Fruit fly (Drosophila melanogaster) whole organism, embryonic: Measurements from ENCODE around the gene Bet3.

Experiments used
- Ada2b ChIP-seq: fragments of 200-800 bp; sonication (Bioruptor generic); IDR thresholded peaks from 2 replicates; pipeline ENCODE4 v1.3.6; 2022; ENCODE audit warnings: missing biosample characterization, missing genetic modification characterization
- Bdp1 ChIP-seq: fragments of 200-800 bp; sonication (Bioruptor generic); optimal IDR thresholded peaks from 3 replicates; lab custom pipeline; 2016; ENCODE audit warnings: missing biosample characterization, missing genetic modification characterization
- CG10431 ChIP-seq: fragments of 200-800 bp; sonication (Bioruptor generic); optimal IDR thresholded peaks from 3 replicates; lab custom pipeline; 2018; ENCODE audit warnings: missing biosample characterization, mild to moderate bottlenecking, missing genetic modification characterization
- CG12071 ChIP-seq: fragments of 200-800 bp; sonication (Bioruptor generic); optimal IDR thresholded peaks from 3 replicates; lab custom pipeline; 2018; ENCODE audit warnings: missing biosample characterization, mild to moderate bottlenecking, missing genetic modification characterization
- CG12155 ChIP-seq: fragments of 200-800 bp; sonication (Bioruptor generic); optimal IDR thresholded peaks from 3 replicates; lab custom pipeline; 2016; ENCODE audit warnings: missing biosample characterization, missing genetic modification characterization
- CG14667 ChIP-seq: fragments of 200-800 bp; sonication (Bioruptor generic); IDR thresholded peaks from 2 replicates; pipeline ENCODE4 v1.3.6; 2022; ENCODE audit warnings: missing biosample characterization, missing genetic modification characterization
- CG14965 ChIP-seq: fragments of 200-800 bp; sonication (Bioruptor generic); optimal IDR thresholded peaks from 2 replicates; lab custom pipeline; 2016; ENCODE audit warnings: missing biosample characterization, missing genetic modification characterization, borderline replicate concordance
- CG15011 ChIP-seq: fragments of 200-800 bp; sonication (Bioruptor generic); optimal IDR thresholded peaks from 3 replicates; lab custom pipeline; 2018; ENCODE audit warnings: missing biosample characterization, mild to moderate bottlenecking, missing genetic modification characterization
- CG1602 ChIP-seq: fragments of 200-800 bp; sonication (Bioruptor generic); optimal IDR thresholded peaks from 3 replicates; lab custom pipeline; 2016; ENCODE audit warnings: missing biosample characterization, missing genetic modification characterization
- CG17186 ChIP-seq: fragments of 200-800 bp; sonication (Bioruptor generic); optimal IDR thresholded peaks from 3 replicates; lab custom pipeline; 2017; ENCODE audit warnings: missing biosample characterization, missing genetic modification reagents, missing genetic modification characterization
- CG31365 ChIP-seq: fragments of 200-800 bp; sonication (Bioruptor generic); optimal IDR thresholded peaks from 2 replicates; lab custom pipeline; 2018; ENCODE audit warnings: missing biosample characterization, mild to moderate bottlenecking, missing genetic modification characterization
- CG33213 ChIP-seq: fragments of 200-800 bp; sonication (Bioruptor generic); optimal IDR thresholded peaks from 3 replicates; lab custom pipeline; 2016; ENCODE audit warnings: missing biosample characterization, missing genetic modification characterization
- CG3995 ChIP-seq: fragments of 200-800 bp; sonication (Bioruptor generic); optimal IDR thresholded peaks from 3 replicates; lab custom pipeline; 2016; ENCODE audit warnings: missing biosample characterization, missing genetic modification characterization
- CG4707 ChIP-seq: fragments of 200-800 bp; sonication (Bioruptor generic); optimal IDR thresholded peaks from 2 replicates; lab custom pipeline; 2018; ENCODE audit warnings: missing biosample characterization, mild to moderate bottlenecking, missing genetic modification characterization, moderate library complexity
- CG6654 ChIP-seq: fragments of 200-800 bp; sonication (Bioruptor generic); optimal IDR thresholded peaks from 2 replicates; lab custom pipeline; 2017; ENCODE audit warnings: missing biosample characterization, mild to moderate bottlenecking, missing genetic modification characterization
- CG7987 ChIP-seq: fragments of 200-800 bp; sonication (Bioruptor generic); optimal IDR thresholded peaks from 2 replicates; lab custom pipeline; 2018; ENCODE audit warnings: missing biosample characterization, mild to moderate bottlenecking, missing genetic modification characterization, moderate library complexity
- Dref ChIP-seq: fragments of 200-800 bp; sonication (Bioruptor generic); IDR thresholded peaks from 2 replicates; pipeline ENCODE4 v1.3.6; 2022; ENCODE audit warnings: missing biosample characterization, missing genetic modification characterization
- H15 ChIP-seq: fragments of 200-800 bp; sonication (Bioruptor generic); IDR thresholded peaks from 3 replicates; pipeline ENCODE4 v1.3.6; 2022; ENCODE audit warnings: missing biosample characterization, missing genetic modification characterization
- Hand ChIP-seq: fragments of 200-800 bp; sonication (Bioruptor generic); optimal IDR thresholded peaks from 2 replicates; lab custom pipeline; 2017; ENCODE audit warnings: mild to moderate bottlenecking, missing biosample characterization, missing genetic modification reagents, missing genetic modification characterization
- Hey ChIP-seq: fragments of 200-800 bp; sonication (Bioruptor generic); optimal IDR thresholded peaks from 3 replicates; lab custom pipeline; 2018; ENCODE audit warnings: missing biosample characterization, mild to moderate bottlenecking, missing genetic modification characterization
- Hmr ChIP-seq: fragments of 200-800 bp; sonication (Bioruptor generic); optimal IDR thresholded peaks from 3 replicates; lab custom pipeline; 2017; ENCODE audit warnings: mild to moderate bottlenecking, missing biosample characterization, missing genetic modification reagents, missing genetic modification characterization
- Hsf ChIP-seq: fragments of 200-800 bp; sonication (Bioruptor generic); optimal IDR thresholded peaks from 3 replicates; lab custom pipeline; 2016; ENCODE audit warnings: missing biosample characterization, missing genetic modification characterization
- Lim3 ChIP-seq: fragments of 200-800 bp; sonication (Bioruptor generic); IDR thresholded peaks from 2 replicates; pipeline ENCODE4 v1.3.6; 2022; ENCODE audit warnings: missing biosample characterization, missing genetic modification characterization
- Max ChIP-seq: fragments of 200-800 bp; sonication (Bioruptor generic); optimal IDR thresholded peaks from 2 replicates; lab custom pipeline; 2016; ENCODE audit warnings: missing biosample characterization, mild to moderate bottlenecking, missing genetic modification characterization
- NfI ChIP-seq: fragments of 200-800 bp; sonication (Bioruptor generic); optimal IDR thresholded peaks from 3 replicates; lab custom pipeline; 2018; ENCODE audit warnings: missing biosample characterization, mild to moderate bottlenecking, missing genetic modification characterization, moderate library complexity
- Optix ChIP-seq: fragments of 200-800 bp; sonication (Bioruptor generic); IDR thresholded peaks from 3 replicates; pipeline ENCODE4 v1.3.6; 2022; ENCODE audit warnings: missing biosample characterization, missing genetic modification characterization
- Stat92E ChIP-seq, 3 experiments: fragments of >200 bp in 2 of 3; fragments of 200-800 bp in 1 of 3; sonication (Bioruptor generic) in 1 of 3; optimal IDR thresholded peaks; 2 replicates each; lab custom pipeline; 2017 to 2019; ENCODE audit warnings: missing biosample characterization in 3 of 3, missing genetic modification characterization in 3 of 3, mild to moderate bottlenecking in 1 of 3, moderate library complexity in 1 of 3
- abd-A ChIP-seq: fragments of 200-800 bp; sonication (Bioruptor generic); optimal IDR thresholded peaks from 3 replicates; lab custom pipeline; 2019; ENCODE audit warnings: missing biosample characterization, mild to moderate bottlenecking, missing genetic modification characterization, moderate library complexity
- ash1 ChIP-seq: fragments of 200-800 bp; sonication (Bioruptor generic); optimal IDR thresholded peaks from 2 replicates; lab custom pipeline; 2018; ENCODE audit warnings: missing biosample characterization, mild to moderate bottlenecking, missing genetic modification characterization
- az2 ChIP-seq: fragments of 200-800 bp; sonication (Bioruptor generic); optimal IDR thresholded peaks from 3 replicates; lab custom pipeline; 2016; ENCODE audit warnings: missing biosample characterization, missing genetic modification characterization
- bbx ChIP-seq: fragments of 200-800 bp; sonication (Bioruptor generic); IDR thresholded peaks from 2 replicates; pipeline ENCODE4 v1.3.6; 2022; ENCODE audit warnings: missing biosample characterization, missing genetic modification characterization; ENCODE audit not compliant: partially characterized antibody
- cas ChIP-seq: fragments of 200-800 bp; sonication (Bioruptor generic); IDR thresholded peaks from 2 replicates; pipeline ENCODE4 v1.3.6; 2022; ENCODE audit warnings: missing biosample characterization, missing genetic modification characterization
- chif ChIP-seq, 2 experiments: fragments of 200-800 bp; sonication (Bioruptor generic); optimal IDR thresholded peaks; 3 replicates each; lab custom pipeline; 2016; ENCODE audit warnings: missing biosample characterization in 2 of 2, missing genetic modification characterization in 2 of 2
- chinmo ChIP-seq: fragments of 200-800 bp; sonication (Bioruptor generic); IDR thresholded peaks from 4 replicates; pipeline ENCODE4 v1.3.6; 2022; ENCODE audit warnings: missing biosample characterization, missing genetic modification characterization; ENCODE audit not compliant: partially characterized antibody
- corto ChIP-seq: fragments of 200-800 bp; sonication (Bioruptor generic); optimal IDR thresholded peaks from 2 replicates; lab custom pipeline; 2016; ENCODE audit warnings: missing biosample characterization, mild to moderate bottlenecking, missing genetic modification characterization, moderate library complexity
- emc ChIP-seq: fragments of 200-800 bp; sonication (Bioruptor generic); optimal IDR thresholded peaks from 2 replicates; lab custom pipeline; 2016; ENCODE audit warnings: missing biosample characterization, missing genetic modification characterization
- ewg ChIP-seq: fragments of 200-800 bp; sonication (Bioruptor generic); optimal IDR thresholded peaks from 3 replicates; lab custom pipeline; 2017; ENCODE audit warnings: mild to moderate bottlenecking, missing biosample characterization, missing genetic modification reagents, missing genetic modification characterization
- fd3F ChIP-seq: fragments of 200-800 bp; sonication (Bioruptor generic); optimal IDR thresholded peaks from 2 replicates; lab custom pipeline; 2018; ENCODE audit warnings: missing biosample characterization, mild to moderate bottlenecking, missing genetic modification characterization, moderate library complexity
- her ChIP-seq: fragments of 200-800 bp; sonication (Bioruptor generic); optimal IDR thresholded peaks from 2 replicates; lab custom pipeline; 2016; ENCODE audit warnings: missing biosample characterization, missing genetic modification characterization
- kah ChIP-seq: fragments of 200-800 bp; sonication (Bioruptor generic); optimal IDR thresholded peaks from 2 replicates; lab custom pipeline; 2018; ENCODE audit warnings: missing biosample characterization, mild to moderate bottlenecking, missing genetic modification characterization
- lov ChIP-seq, 2 experiments: fragments of 200-800 bp in 1 of 2; fragments of >200 bp in 1 of 2; sonication (Bioruptor generic) in 1 of 2; IDR thresholded peaks in 1 of 2; optimal IDR thresholded peaks in 1 of 2; 2 replicates in 1 of 2; 3 replicates in 1 of 2; pipeline versions ENCODE4 v1.3.6 to Lab custom; 2017 to 2022; ENCODE audit warnings: missing biosample characterization in 1 of 2, missing genetic modification characterization in 1 of 2
- nerfin-1 ChIP-seq: fragments of 200-800 bp; sonication (Bioruptor generic); optimal IDR thresholded peaks from 3 replicates; lab custom pipeline; 2019; ENCODE audit warnings: missing biosample characterization, mild to moderate bottlenecking, missing genetic modification characterization, moderate library complexity
- pb ChIP-seq: fragments of 200-800 bp; sonication (Bioruptor generic); optimal IDR thresholded peaks from 3 replicates; lab custom pipeline; 2016; ENCODE audit warnings: missing biosample characterization, missing genetic modification characterization
- sd ChIP-seq: fragments of 200-800 bp; sonication (Bioruptor generic); optimal IDR thresholded peaks from 3 replicates; lab custom pipeline; 2018; ENCODE audit warnings: missing biosample characterization, mild to moderate bottlenecking, missing genetic modification characterization, moderate library complexity
- sisA ChIP-seq: fragments of 200-800 bp; sonication (Bioruptor generic); IDR thresholded peaks from 2 replicates; pipeline ENCODE4 v1.3.6; 2022; ENCODE audit warnings: missing biosample characterization, missing genetic modification characterization
- slou ChIP-seq: fragments of 200-800 bp; sonication (Bioruptor generic); optimal IDR thresholded peaks from 3 replicates; lab custom pipeline; 2016; ENCODE audit warnings: missing biosample characterization, missing genetic modification characterization
- tll ChIP-seq, 2 experiments: fragments of 200-800 bp in 1 of 2; fragments of >200 bp in 1 of 2; sonication (Bioruptor generic) in 1 of 2; optimal IDR thresholded peaks; 2 replicates each; lab custom pipeline; 2017 to 2019; ENCODE audit warnings: missing biosample characterization in 2 of 2, missing genetic modification characterization in 2 of 2, mild to moderate bottlenecking in 1 of 2, moderate library complexity in 1 of 2
- wdn ChIP-seq: fragments of 200-800 bp; sonication (Bioruptor generic); IDR thresholded peaks from 2 replicates; pipeline ENCODE4 v1.3.6; 2022; ENCODE audit warnings: missing biosample characterization, missing genetic modification characterization

Gene Bet3

DNA sequence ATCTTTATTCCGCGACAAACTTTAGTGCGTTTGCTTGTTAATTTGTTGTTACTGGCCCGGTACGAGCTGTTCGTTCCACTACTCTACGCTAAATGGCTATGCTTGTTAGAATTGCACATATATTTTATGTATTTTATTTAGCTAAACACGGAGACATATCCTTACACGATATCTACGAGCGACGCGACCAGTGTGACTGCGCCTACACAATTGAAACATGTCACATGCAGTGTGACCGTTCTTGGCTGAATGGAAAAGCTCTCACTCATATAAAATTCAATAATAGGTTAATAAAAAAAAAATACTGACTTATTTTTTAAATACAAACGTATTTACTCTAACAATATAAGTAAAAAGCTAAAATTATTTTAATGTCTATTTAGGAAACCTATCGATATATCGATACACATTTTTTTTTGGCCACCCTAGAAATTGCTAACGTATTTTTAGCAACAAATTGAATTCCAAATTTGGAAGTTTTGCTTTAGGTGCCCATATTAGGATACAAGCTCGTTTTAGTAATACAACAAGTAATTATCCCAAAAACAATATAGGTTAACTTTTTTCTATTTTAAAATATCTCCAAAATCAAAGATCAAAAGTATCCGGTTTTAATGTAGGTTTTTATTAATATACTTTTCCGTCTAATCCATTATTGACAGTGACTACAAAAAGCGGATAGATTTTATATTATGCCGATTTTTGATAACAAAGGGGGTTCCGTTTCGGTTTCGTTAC, 42.9 kb downstream of the Bet3 start, which contains the start of gene CG4080 (continued):
- TF ChIP-seq pb (GFP tag; lab: Kevin White, UChicago) (no peak), Dref (GFP tag; lab: Robert Waterston, UW) (peak; percentile 62), CG14965 (GFP tag; lab: Kevin White, UChicago) (no peak), chif (GFP tag; optimal IDR thresholded peaks at IDR 0.05; lab: Kevin White, UChicago) (peak in 1 of 2 experiments; percentile 34), CG4707 (GFP tag; lab: Kevin White, UChicago) (no peak), fd3F (GFP tag; lab: Kevin White, UChicago) (no peak), CG17186 (GFP tag; lab: Kevin White, UChicago) (no peak), CG14667 (GFP tag; lab: Robert Waterston, UW) (no peak), slou (GFP tag; lab: Kevin White, UChicago) (no peak), wdn (GFP tag; lab: Robert Waterston, UW) (no peak), sisA (GFP tag; lab: Robert Waterston, UW) (no peak), Bdp1 (GFP tag; lab: Kevin White, UChicago) (no peak), CG6654 (GFP tag; lab: Kevin White, UChicago) (no peak), ewg (GFP tag; lab: Kevin White, UChicago) (peak; percentile 3), Hand (GFP tag; lab: Kevin White, UChicago) (no peak), Max (GFP tag; lab: Kevin White, UChicago) (peak; percentile 38), CG12071 (GFP tag; lab: Kevin White, UChicago) (no peak), cas (GFP tag; lab: Robert Waterston, UW) (no peak), abd-A (peak; percentile 3), her (no peak), NfI (GFP tag; lab: Kevin White, UChicago) (peak; percentile 23), kah (no peak), CG7987 (peak; percentile 25), Hey (tag; lab: Kevin White, UChicago) (no peak), CG15011 (GFP tag; lab: Kevin White, UChicago) (no peak), Lim3 (no peak), corto (GFP tag; lab: Kevin White, UChicago) (peak; percentile 32), CG31365 (tag; lab: Kevin White, UChicago) (no peak), CG3995 (GFP tag; lab: Kevin White, UChicago) (no peak), CG10431 (no peak), tll (GFP tag; optimal IDR thresholded peaks at IDR 0.05; lab: Kevin White, UChicago) (no peak), ash1 (GFP tag; lab: Kevin White, UChicago) (no peak), Stat92E (GFP tag; optimal IDR thresholded peaks at IDR 0.05; lab: Kevin White, UChicago) (peak in 1 of 3 experiments; percentile 17), chinmo (GFP tag; lab: Robert Waterston, UW) (peak; percentile 57; the same call in 1 of the 4 replicates), H15 (GFP tag; lab: Robert Waterston, UW) (no peak), Hmr (peak; percentile 42), CG33213 (GFP tag; lab: Kevin White, UChicago) (peak; percentile 25), lov (optimal IDR thresholded peaks at IDR 0.05; lab: Kevin White, UChicago) (no peak), lov (GFP tag; IDR thresholded peaks at IDR 0.05; lab: Robert Waterston, UW) (no peak), sd (tag; lab: Kevin White, UChicago) (peak; percentile 51), az2 (GFP tag; lab: Kevin White, UChicago) (no peak), nerfin-1 (tag; lab: Kevin White, UChicago) (peak; percentile 40), CG12155 (peak; percentile 49), CG1602 (GFP tag; lab: Kevin White, UChicago) (no peak), Ada2b (no peak), Optix (GFP tag; lab: Robert Waterston, UW) (no peak), bbx (peak; percentile 72), Hsf (peak; percentile 28), emc (GFP tag; lab: Kevin White, UChicago) (no peak)
